Worm (Caenorhabditis elegans): ENCODE data around the gene Y44A6B.3.

DNA sequence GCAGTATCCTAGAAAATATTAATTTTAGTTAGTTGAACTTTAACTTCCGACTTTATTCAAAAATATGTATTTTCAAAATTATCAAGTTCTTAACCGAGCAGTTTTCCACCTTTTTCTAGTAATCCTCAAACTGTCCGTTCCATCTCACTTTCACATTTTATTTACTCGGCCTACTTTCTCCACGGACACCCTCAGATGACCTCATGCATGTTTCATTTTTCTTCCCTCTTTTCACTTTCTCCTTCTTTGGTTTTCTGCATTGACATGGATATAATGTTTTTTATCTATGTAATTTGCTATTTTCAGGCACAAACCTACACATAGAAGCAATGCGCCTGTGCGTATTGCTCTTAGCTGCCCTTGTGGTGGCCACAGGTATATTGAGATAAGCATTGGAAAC is 28.7 kb upstream of the Y44A6B.3 start, which contains the start of gene mlt-11:
- no peak for TF ChIP-seq nhr-11 (tag; optimal IDR thresholded peaks at IDR 0.05)
- no peak for TF ChIP-seq isw-1 (GFP tag; IDR thresholded peaks at IDR 0.05)
- TF ChIP-seq nhr-76 (tag; optimal IDR thresholded peaks at IDR 0.05) = no peak
- TF ChIP-seq lin-35 (GFP tag; optimal IDR thresholded peaks at IDR 0.05) = no peak
- no peak for TF ChIP-seq ets-5 (GFP tag; IDR thresholded peaks at IDR 0.05)
- no peak for TF ChIP-seq nhr-28 (tag; optimal IDR thresholded peaks at IDR 0.05)
- TF ChIP-seq lin-15B (tag; optimal IDR thresholded peaks at IDR 0.05) = no peak
- no peak for TF ChIP-seq snpc-4 (tag; optimal IDR thresholded peaks at IDR 0.05)
- no peak for TF ChIP-seq egl-27 (tag; optimal IDR thresholded peaks at IDR 0.05)
- no peak for TF ChIP-seq ces-1 (GFP tag; optimal IDR thresholded peaks at IDR 0.05)
- no peak for TF ChIP-seq aly-2 (tag; optimal IDR thresholded peaks at IDR 0.05)
- no peak for TF ChIP-seq ama-1 (optimal IDR thresholded peaks at IDR 0.05)

Measured in whole organism, L1 larva.